Worm (Caenorhabditis elegans): ENCODE data around the gene mans-3.

- TF ChIP-seq ama-1 (optimal IDR thresholded peaks at IDR 0.05) (no peak), pes-1 (GFP tag; IDR thresholded peaks at IDR 0.05) (no peak), tbx-11 (GFP tag; IDR thresholded peaks at IDR 0.05) (no peak), scrt-1 (GFP tag; IDR thresholded peaks at IDR 0.05) (no peak)
These were observed 37.2 kb downstream of the mans-3 start for ce11 chrX:5202399-5202798.

All from whole organism, early embryonic.